Fruit fly (Drosophila melanogaster) whole organism, embryonic: Measurements from ENCODE around the gene CG7879.

Experiments
- ATbp ChIP-seq: fragments of 200-800 bp; sonication (Bioruptor generic); optimal IDR thresholded peaks from 2 replicates; lab custom pipeline; 2017; ENCODE audit warnings: missing biosample characterization, mild to moderate bottlenecking, missing genetic modification characterization, missing genetic modification reagents
- Abd-B ChIP-seq: fragments of 200-800 bp; sonication (Bioruptor generic); optimal IDR thresholded peaks from 2 replicates; lab custom pipeline; 2018; ENCODE audit warnings: missing biosample characterization, mild to moderate bottlenecking, missing genetic modification characterization, moderate library complexity
- CG1024 ChIP-seq: fragments of 200-800 bp; sonication (Bioruptor generic); IDR thresholded peaks from 2 replicates; pipeline ENCODE4 v1.3.6; 2022; ENCODE audit warnings: missing biosample characterization, missing genetic modification characterization
- CG10979 ChIP-seq: fragments of 200-800 bp; sonication (Bioruptor generic); optimal IDR thresholded peaks from 2 replicates; lab custom pipeline; 2018; ENCODE audit warnings: missing biosample characterization, mild to moderate bottlenecking, missing genetic modification characterization, moderate library complexity
- CG12299 ChIP-seq: fragments of 200-800 bp; sonication (Bioruptor generic); optimal IDR thresholded peaks from 2 replicates; lab custom pipeline; 2018; ENCODE audit warnings: missing biosample characterization, mild to moderate bottlenecking, missing genetic modification characterization
- CG1233 ChIP-seq: fragments of 200-800 bp; sonication (Bioruptor generic); optimal IDR thresholded peaks from 4 replicates; lab custom pipeline; 2018; ENCODE audit warnings: missing biosample characterization, mild to moderate bottlenecking, missing genetic modification characterization
- CG13296 ChIP-seq: fragments of 200-800 bp; sonication (Bioruptor generic); optimal IDR thresholded peaks from 3 replicates; lab custom pipeline; 2018; ENCODE audit warnings: missing biosample characterization, mild to moderate bottlenecking, missing genetic modification characterization
- CG32532 ChIP-seq: fragments of 200-800 bp; sonication (Bioruptor generic); IDR thresholded peaks from 2 replicates; pipeline ENCODE4 v1.3.6; 2022; ENCODE audit warnings: missing biosample characterization, missing genetic modification characterization
- CG6689 ChIP-seq: fragments of 200-800 bp; sonication (Bioruptor generic); IDR thresholded peaks from 2 replicates; pipeline ENCODE4 v1.3.6; 2022; ENCODE audit warnings: missing biosample characterization, missing genetic modification characterization
- CG6791 ChIP-seq: fragments of 200-800 bp; sonication (Bioruptor generic); IDR thresholded peaks from 3 replicates; pipeline ENCODE4 v1.3.6; 2022; ENCODE audit warnings: missing biosample characterization, missing genetic modification characterization; ENCODE audit not compliant: partially characterized antibody
- CG6813 ChIP-seq: fragments of 200-800 bp; sonication (Bioruptor generic); optimal IDR thresholded peaks from 2 replicates; lab custom pipeline; 2017; ENCODE audit warnings: missing biosample characterization, missing genetic modification characterization, mild to moderate bottlenecking, moderate library complexity, missing genetic modification reagents
- CG9797 ChIP-seq: fragments of 200-800 bp; sonication (Bioruptor generic); optimal IDR thresholded peaks from 3 replicates; lab custom pipeline; 2018; ENCODE audit warnings: missing biosample characterization, mild to moderate bottlenecking, missing genetic modification characterization
- CG9876 ChIP-seq: fragments of 200-800 bp; sonication (Bioruptor generic); optimal IDR thresholded peaks from 2 replicates; lab custom pipeline; 2016; ENCODE audit warnings: missing biosample characterization, missing genetic modification characterization
- CG9932 ChIP-seq: fragments of 200-800 bp; sonication (Bioruptor generic); IDR thresholded peaks from 2 replicates; pipeline ENCODE4 v1.3.6; 2022; ENCODE audit warnings: missing biosample characterization, missing genetic modification characterization
- D19B ChIP-seq: fragments of 200-800 bp; sonication (Bioruptor generic); optimal IDR thresholded peaks from 2 replicates; lab custom pipeline; 2017; ENCODE audit warnings: missing biosample characterization, mild to moderate bottlenecking, missing genetic modification characterization
- ERR ChIP-seq: fragments of 200-800 bp; sonication (Bioruptor generic); optimal IDR thresholded peaks from 2 replicates; lab custom pipeline; 2016; ENCODE audit warnings: missing biosample characterization, missing genetic modification characterization
- Scr ChIP-seq: fragments of 200-800 bp; sonication (Bioruptor generic); IDR thresholded peaks from 2 replicates; pipeline ENCODE4 v1.3.6; 2022; ENCODE audit warnings: missing biosample characterization, missing genetic modification characterization; ENCODE audit not compliant: partially characterized antibody
- ab ChIP-seq: fragments of 200-800 bp; sonication (Bioruptor generic); optimal IDR thresholded peaks from 2 replicates; lab custom pipeline; 2016; ENCODE audit warnings: missing biosample characterization, missing genetic modification characterization
- aop ChIP-seq: fragments of 200-800 bp; sonication (Bioruptor generic); IDR thresholded peaks from 2 replicates; pipeline ENCODE4 v1.3.6; 2022; ENCODE audit warnings: missing biosample characterization, missing genetic modification characterization
- bab2 ChIP-seq: fragments of 200-800 bp; sonication (Bioruptor generic); optimal IDR thresholded peaks from 2 replicates; lab custom pipeline; 2016; ENCODE audit warnings: missing biosample characterization, missing genetic modification characterization
- bbx ChIP-seq: fragments of 200-800 bp; sonication (Bioruptor generic); IDR thresholded peaks from 2 replicates; pipeline ENCODE4 v1.3.6; 2022; ENCODE audit warnings: missing biosample characterization, missing genetic modification characterization; ENCODE audit not compliant: partially characterized antibody
- bcd ChIP-seq: fragments of 200-800 bp; sonication (Bioruptor generic); optimal IDR thresholded peaks from 2 replicates; lab custom pipeline; 2017; ENCODE audit warnings: missing biosample characterization, mild to moderate bottlenecking, missing genetic modification characterization
- cad ChIP-seq: fragments of >200 bp; optimal IDR thresholded peaks from 2 replicates; lab custom pipeline; 2017; ENCODE audit warnings: missing biosample characterization, missing genetic modification characterization
- chm ChIP-seq: fragments of 200-800 bp; sonication (Bioruptor generic); IDR thresholded peaks from 2 replicates; pipeline ENCODE4 v1.3.6; 2022; ENCODE audit warnings: missing biosample characterization, missing genetic modification characterization
- chn ChIP-seq: fragments of 200-800 bp; sonication (Bioruptor generic); optimal IDR thresholded peaks from 2 replicates; lab custom pipeline; 2016; ENCODE audit warnings: missing biosample characterization, missing genetic modification characterization
- corto ChIP-seq: fragments of 200-800 bp; sonication (Bioruptor generic); optimal IDR thresholded peaks from 2 replicates; lab custom pipeline; 2016; ENCODE audit warnings: missing biosample characterization, mild to moderate bottlenecking, missing genetic modification characterization, moderate library complexity
- cwo ChIP-seq: fragments of 200-800 bp; sonication (Bioruptor generic); optimal IDR thresholded peaks from 3 replicates; lab custom pipeline; 2017; ENCODE audit warnings: missing biosample characterization, missing genetic modification characterization, mild to moderate bottlenecking, moderate library complexity, missing genetic modification reagents
- dm ChIP-seq: fragments of 200-800 bp; sonication (Bioruptor generic); optimal IDR thresholded peaks from 3 replicates; lab custom pipeline; 2016; ENCODE audit warnings: missing biosample characterization, missing genetic modification characterization
- emc ChIP-seq: fragments of 200-800 bp; sonication (Bioruptor generic); optimal IDR thresholded peaks from 2 replicates; lab custom pipeline; 2016; ENCODE audit warnings: missing biosample characterization, missing genetic modification characterization
- en ChIP-seq: fragments of 200-800 bp; sonication (Bioruptor generic); optimal IDR thresholded peaks from 2 replicates; lab custom pipeline; 2016; ENCODE audit warnings: missing biosample characterization, missing genetic modification characterization
- eyg ChIP-seq: fragments of 200-800 bp; sonication (Bioruptor generic); optimal IDR thresholded peaks from 3 replicates; lab custom pipeline; 2016; ENCODE audit warnings: missing biosample characterization, missing genetic modification characterization
- gem ChIP-seq: fragments of 200-800 bp; sonication (Bioruptor generic); optimal IDR thresholded peaks from 2 replicates; lab custom pipeline; 2019; ENCODE audit warnings: missing biosample characterization, mild to moderate bottlenecking, missing genetic modification characterization, moderate library complexity
- hb ChIP-seq: fragments of 200-800 bp; sonication (Bioruptor generic); IDR thresholded peaks from 3 replicates; pipeline ENCODE4 v1.3.6; 2022; ENCODE audit warnings: missing biosample characterization, missing genetic modification characterization; ENCODE audit not compliant: partially characterized antibody
- hkb ChIP-seq, 2 experiments: fragments of 200-800 bp in 1 of 2; fragments of >200 bp in 1 of 2; sonication (Bioruptor generic) in 1 of 2; IDR thresholded peaks in 1 of 2; optimal IDR thresholded peaks in 1 of 2; 2 replicates each; pipeline versions ENCODE4 v1.3.6 to Lab custom; 2017 to 2022; ENCODE audit warnings: missing biosample characterization in 1 of 2, missing genetic modification characterization in 1 of 2
- jumu ChIP-seq: fragments of 200-800 bp; sonication (Bioruptor generic); optimal IDR thresholded peaks from 3 replicates; lab custom pipeline; 2016; ENCODE audit warnings: missing biosample characterization, missing genetic modification characterization
- lmd ChIP-seq: fragments of 200-800 bp; sonication (Bioruptor generic); IDR thresholded peaks from 2 replicates; pipeline ENCODE4 v1.3.6; 2022; ENCODE audit warnings: missing biosample characterization, missing genetic modification characterization
- mld ChIP-seq: fragments of 200-800 bp; sonication (Bioruptor generic); IDR thresholded peaks from 3 replicates; pipeline ENCODE4 v1.3.6; 2022; ENCODE audit warnings: missing biosample characterization, missing genetic modification characterization; ENCODE audit not compliant: partially characterized antibody
- pb ChIP-seq: fragments of 200-800 bp; sonication (Bioruptor generic); optimal IDR thresholded peaks from 3 replicates; lab custom pipeline; 2016; ENCODE audit warnings: missing biosample characterization, missing genetic modification characterization
- prd ChIP-seq, 3 experiments: fragments of >200 bp in 2 of 3; fragments of 200-800 bp in 1 of 3; sonication (Bioruptor generic) in 1 of 3; optimal IDR thresholded peaks in 2 of 3; IDR thresholded peaks in 1 of 3; 2 replicates in 2 of 3; 3 replicates in 1 of 3; pipeline versions ENCODE4 v1.3.6 to Lab custom; 2017 to 2022; ENCODE audit warnings: missing biosample characterization in 1 of 3, missing genetic modification characterization in 1 of 3
- toy ChIP-seq: fragments of 200-800 bp; sonication (Bioruptor generic); IDR thresholded peaks from 2 replicates; pipeline ENCODE4 v1.3.6; 2022; ENCODE audit warnings: missing biosample characterization, missing genetic modification characterization
- wek ChIP-seq: fragments of 200-800 bp; sonication (Bioruptor generic); optimal IDR thresholded peaks from 3 replicates; lab custom pipeline; 2018; ENCODE audit warnings: missing biosample characterization, mild to moderate bottlenecking, missing genetic modification characterization, moderate library complexity
- zen2 ChIP-seq: fragments of 200-800 bp; sonication (Bioruptor generic); IDR thresholded peaks from 3 replicates; pipeline ENCODE4 v1.3.6; 2022; ENCODE audit warnings: missing biosample characterization, missing genetic modification characterization; ENCODE audit not compliant: partially characterized antibody
- zfh2 ChIP-seq: fragments of 200-800 bp; sonication (Bioruptor generic); optimal IDR thresholded peaks from 2 replicates; lab custom pipeline; 2016; ENCODE audit warnings: missing biosample characterization, missing genetic modification characterization

CG7879 gene

DNA sequence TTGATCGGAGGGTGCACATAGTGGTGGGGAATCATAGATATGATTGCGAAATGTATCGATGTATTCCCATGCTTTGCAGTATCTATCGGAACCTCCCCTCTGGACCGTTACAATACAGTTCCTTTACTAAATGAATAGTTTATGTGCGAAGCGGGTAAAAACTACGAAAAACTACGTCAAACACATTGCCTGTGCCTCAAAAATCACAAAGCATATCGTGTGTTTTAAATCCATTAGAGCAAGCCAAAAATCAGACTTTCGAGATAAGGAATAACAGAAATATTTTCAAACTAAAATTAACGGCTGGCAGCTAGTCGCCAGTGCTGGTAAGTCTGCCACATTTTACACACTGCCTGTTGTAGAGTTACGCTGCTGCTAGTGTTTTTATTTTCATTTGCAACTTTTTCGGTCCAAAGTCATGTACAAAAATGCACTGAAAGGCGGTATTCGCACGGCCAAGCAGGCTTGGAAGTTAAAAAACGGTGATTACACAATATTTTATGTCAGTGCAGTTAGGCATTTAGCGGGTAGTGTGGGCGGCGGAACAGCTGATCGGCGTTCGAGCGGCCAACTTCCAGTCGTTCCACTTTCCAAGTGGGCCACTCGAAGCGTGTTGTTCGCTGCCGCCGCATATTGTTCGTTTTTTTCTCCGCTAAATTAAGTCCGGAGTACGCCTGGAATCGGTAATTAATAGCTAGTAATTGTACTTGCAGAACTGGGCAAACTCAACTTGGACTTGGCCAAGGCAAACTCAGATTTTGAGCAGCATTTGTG is 50.9 kb downstream of the CG7879 start (continued):
- TF ChIP-seq pb (GFP tag; lab: Kevin White, UChicago) (no peak), mld (peak; percentile 29; the same call in 1 of the 3 replicates), CG9932 (peak; percentile 77), cad (GFP tag; lab: Kevin White, UChicago) (no peak), zen2 (GFP tag; lab: Robert Waterston, UW) (peak; percentile 62), CG13296 (GFP tag; lab: Kevin White, UChicago) (no peak), toy (GFP tag; lab: Robert Waterston, UW) (no peak), hb (GFP tag; lab: Robert Waterston, UW) (peak; percentile 70), Abd-B (GFP tag; lab: Kevin White, UChicago) (peak; percentile 48), lmd (peak; percentile 40; the same call in 1 of the 2 replicates), CG10979 (tag; lab: Kevin White, UChicago) (peak; percentile 17), chn (GFP tag; lab: Kevin White, UChicago) (peak; percentile 86), ATbp (GFP tag; lab: Kevin White, UChicago) (no peak), CG1233 (GFP tag; lab: Kevin White, UChicago) (peak; percentile 24), Scr (GFP tag; lab: Robert Waterston, UW) (peak; percentile 84), CG32532 (GFP tag; lab: Robert Waterston, UW) (peak; percentile 52), aop (GFP tag; lab: Robert Waterston, UW) (no peak), CG9876 (GFP tag; lab: Kevin White, UChicago) (peak; percentile 29), CG12299 (no peak), CG9797 (GFP tag; lab: Kevin White, UChicago) (peak; percentile 46), ab (peak; percentile 5), jumu (GFP tag; lab: Kevin White, UChicago) (peak; percentile 80), bbx (peak; percentile 85), dm (GFP tag; lab: Kevin White, UChicago) (peak; percentile 37), CG1024 (GFP tag; lab: Robert Waterston, UW) (0 out of 2 replicates have a peak, but pooled peaks have one; percentile 4), zfh2 (peak; percentile 79), cwo (peak; percentile 6), wek (GFP tag; lab: Kevin White, UChicago) (no peak), corto (GFP tag; lab: Kevin White, UChicago) (peak; percentile 42), hkb (optimal IDR thresholded peaks at IDR 0.05; lab: Kevin White, UChicago) (no peak), hkb (GFP tag; IDR thresholded peaks at IDR 0.05; lab: Robert Waterston, UW) (peak; percentile 78), CG6689 (GFP tag; lab: Robert Waterston, UW) (peak; percentile 48), emc (GFP tag; lab: Kevin White, UChicago) (peak; percentile 58), bab2 (GFP tag; lab: Kevin White, UChicago) (peak; percentile 70), prd (optimal IDR thresholded peaks at IDR 0.05; lab: Kevin White, UChicago) (no peak), prd (GFP tag; IDR thresholded peaks at IDR 0.05; lab: Robert Waterston, UW) (peak; percentile 64; the same call in 2 of the 3 replicates), D19B (GFP tag; lab: Kevin White, UChicago) (peak; percentile 0), gem (tag; lab: Kevin White, UChicago) (no peak), CG6791 (GFP tag; lab: Robert Waterston, UW) (peak; percentile 80), CG6813 (no peak), en (GFP tag; lab: Kevin White, UChicago) (peak; percentile 24), bcd (peak; percentile 40), eyg (GFP tag; lab: Kevin White, UChicago) (no peak), ERR (GFP tag; lab: Kevin White, UChicago) (peak; percentile 43), chm (no peak)
